Fruit fly (Drosophila melanogaster) whole organism, prepupa: ENCODE data around the gene CG7065.

Experiments
- Blimp-1 ChIP-seq: fragments of 200-800 bp; sonication (Bioruptor generic); optimal IDR thresholded peaks from 3 replicates; lab custom pipeline; 2017; ENCODE audit warnings: missing biosample characterization, missing genetic modification characterization, mild to moderate bottlenecking, moderate library complexity, missing genetic modification reagents
- CG10631 ChIP-seq: fragments of 200-800 bp; sonication (Bioruptor generic); optimal IDR thresholded peaks from 2 replicates; lab custom pipeline; 2016; ENCODE audit warnings: missing biosample characterization, missing genetic modification characterization
- CG10669 ChIP-seq: fragments of 200-800 bp; sonication (Bioruptor generic); optimal IDR thresholded peaks from 3 replicates; lab custom pipeline; 2018; ENCODE audit warnings: missing biosample characterization, mild to moderate bottlenecking, missing genetic modification characterization, moderate library complexity
- CG11294 ChIP-seq: fragments of 200-800 bp; sonication (Bioruptor generic); IDR thresholded peaks from 2 replicates; pipeline ENCODE4 v1.3.6; 2022; ENCODE audit warnings: missing biosample characterization, missing genetic modification characterization
- CG11762 ChIP-seq: fragments of 200-800 bp; sonication (Bioruptor generic); optimal IDR thresholded peaks from 3 replicates; lab custom pipeline; 2016; ENCODE audit warnings: missing biosample characterization, missing genetic modification characterization; ENCODE audit not compliant: insufficient read depth
- CG11902 ChIP-seq: fragments of 200-800 bp; sonication (Bioruptor generic); optimal IDR thresholded peaks from 3 replicates; lab custom pipeline; 2016; ENCODE audit warnings: missing biosample characterization, missing genetic modification characterization
- CG15336 ChIP-seq: fragments of 200-800 bp; sonication (Bioruptor generic); IDR thresholded peaks from 2 replicates; pipeline ENCODE4 v1.3.6; 2022; ENCODE audit warnings: missing biosample characterization, missing genetic modification characterization
- CG16779 ChIP-seq: fragments of 200-800 bp; sonication (Bioruptor generic); optimal IDR thresholded peaks from 3 replicates; lab custom pipeline; 2017; ENCODE audit warnings: missing biosample characterization, mild to moderate bottlenecking, missing genetic modification characterization
- CG3032 ChIP-seq: fragments of 200-800 bp; optimal IDR thresholded peaks from 2 replicates; lab custom pipeline; 2019; ENCODE audit warnings: missing biosample characterization, mild to moderate bottlenecking, missing genetic modification characterization, moderate library complexity
- CG31627 ChIP-seq: fragments of 200-800 bp; sonication (Bioruptor generic); optimal IDR thresholded peaks from 3 replicates; lab custom pipeline; 2016; ENCODE audit warnings: missing biosample characterization, missing genetic modification characterization
- CG32006 ChIP-seq: fragments of 200-800 bp; sonication (Bioruptor generic); optimal IDR thresholded peaks from 3 replicates; lab custom pipeline; 2017; ENCODE audit warnings: missing biosample characterization, mild to moderate bottlenecking, missing genetic modification characterization
- CG34406 ChIP-seq: fragments of 200-800 bp; sonication (Bioruptor generic); optimal IDR thresholded peaks from 3 replicates; lab custom pipeline; 2016; ENCODE audit warnings: missing biosample characterization, missing genetic modification characterization
- CG3919 ChIP-seq: fragments of 200-800 bp; sonication (Bioruptor generic); optimal IDR thresholded peaks from 3 replicates; lab custom pipeline; 2016; ENCODE audit warnings: missing biosample characterization, missing genetic modification characterization
- CG4318 ChIP-seq: fragments of 200-800 bp; sonication (Bioruptor generic); optimal IDR thresholded peaks from 3 replicates; lab custom pipeline; 2017; ENCODE audit warnings: missing biosample characterization, mild to moderate bottlenecking, missing genetic modification characterization
- CG6163 ChIP-seq: fragments of 200-800 bp; sonication (Bioruptor generic); IDR thresholded peaks from 3 replicates; pipeline ENCODE4 v1.3.6; 2022; ENCODE audit warnings: missing biosample characterization, missing genetic modification characterization
- CG6276 ChIP-seq: fragments of 200-800 bp; sonication (Bioruptor generic); optimal IDR thresholded peaks from 2 replicates; lab custom pipeline; 2017; ENCODE audit warnings: missing biosample characterization, mild to moderate bottlenecking, missing genetic modification characterization
- CG6792 ChIP-seq: fragments of 200-800 bp; sonication (Bioruptor generic); optimal IDR thresholded peaks from 3 replicates; lab custom pipeline; 2016; ENCODE audit warnings: missing biosample characterization, missing genetic modification characterization
- CG6808 ChIP-seq: fragments of 200-800 bp; sonication (Bioruptor generic); optimal IDR thresholded peaks from 3 replicates; lab custom pipeline; 2017; ENCODE audit warnings: missing biosample characterization, missing genetic modification characterization, mild to moderate bottlenecking, moderate library complexity, missing genetic modification reagents
- CG6854 ChIP-seq: fragments of 200-800 bp; sonication (Bioruptor generic); optimal IDR thresholded peaks from 2 replicates; lab custom pipeline; 2017; ENCODE audit warnings: missing biosample characterization, mild to moderate bottlenecking, missing genetic modification characterization
- CG7368 ChIP-seq: fragments of 200-800 bp; sonication (Bioruptor generic); optimal IDR thresholded peaks from 3 replicates; lab custom pipeline; 2016; ENCODE audit warnings: missing biosample characterization, missing genetic modification characterization
- CG8119 ChIP-seq: fragments of 200-800 bp; sonication (Bioruptor generic); IDR thresholded peaks from 3 replicates; pipeline ENCODE4 v1.3.6; 2022; ENCODE audit warnings: missing biosample characterization, missing genetic modification characterization
- CG8319 ChIP-seq: fragments of 200-800 bp; sonication (Bioruptor generic); optimal IDR thresholded peaks from 3 replicates; lab custom pipeline; 2016; ENCODE audit warnings: missing biosample characterization, missing genetic modification characterization
- CG9139 ChIP-seq: fragments of 200-800 bp; sonication (Bioruptor generic); optimal IDR thresholded peaks from 3 replicates; lab custom pipeline; 2017; ENCODE audit warnings: missing biosample characterization, mild to moderate bottlenecking, missing genetic modification characterization
- Eip78C ChIP-seq: fragments of 200-800 bp; sonication (Bioruptor generic); peaks from one replicate; lab custom pipeline; 2016; ENCODE audit warnings: missing biosample characterization, missing genetic modification characterization
- Eip93F ChIP-seq: fragments of 200-800 bp; sonication (Bioruptor generic); optimal IDR thresholded peaks from 2 replicates; lab custom pipeline; 2016; ENCODE audit warnings: missing biosample characterization, mild to moderate bottlenecking, missing genetic modification characterization
- Ets21C ChIP-seq: fragments of 200-800 bp; sonication (Bioruptor generic); optimal IDR thresholded peaks from 3 replicates; lab custom pipeline; 2016; ENCODE audit warnings: missing biosample characterization, missing genetic modification characterization
- Ets96B ChIP-seq: fragments of 200-800 bp; optimal IDR thresholded peaks from 2 replicates; lab custom pipeline; 2019; ENCODE audit warnings: missing biosample characterization, mild to moderate bottlenecking, missing genetic modification characterization, moderate library complexity
- Hr38 ChIP-seq: sonication (Bioruptor generic); optimal IDR thresholded peaks from 2 replicates; lab custom pipeline; 2016; ENCODE audit warnings: missing biosample characterization, missing genetic modification characterization
- Hr39 ChIP-seq: fragments of 200-800 bp; sonication (Bioruptor generic); optimal IDR thresholded peaks from 2 replicates; lab custom pipeline; 2016; ENCODE audit warnings: missing biosample characterization, missing genetic modification characterization
- Hr4 ChIP-seq: fragments of 200-800 bp; sonication (Bioruptor generic); optimal IDR thresholded peaks from 3 replicates; lab custom pipeline; 2016; ENCODE audit warnings: missing biosample characterization, missing genetic modification characterization
- Lpt ChIP-seq: fragments of 200-800 bp; sonication (Bioruptor generic); optimal IDR thresholded peaks from 3 replicates; lab custom pipeline; 2016; ENCODE audit warnings: missing biosample characterization, missing genetic modification characterization
- Met ChIP-seq: fragments of 200-800 bp; sonication (Bioruptor generic); optimal IDR thresholded peaks from 3 replicates; lab custom pipeline; 2016; ENCODE audit warnings: missing biosample characterization, missing genetic modification characterization
- Smox ChIP-seq: fragments of 200-800 bp; sonication (Bioruptor generic); optimal IDR thresholded peaks from 3 replicates; lab custom pipeline; 2016; ENCODE audit warnings: missing biosample characterization, missing genetic modification characterization
- Sox102F ChIP-seq: fragments of 200-800 bp; sonication (Bioruptor generic); optimal IDR thresholded peaks from 2 replicates; lab custom pipeline; 2016; ENCODE audit warnings: missing biosample characterization, mild to moderate bottlenecking, missing genetic modification characterization
- Sox15 ChIP-seq: fragments of 200-800 bp; sonication (Bioruptor generic); optimal IDR thresholded peaks from 3 replicates; lab custom pipeline; 2016; ENCODE audit warnings: missing biosample characterization, missing genetic modification characterization
- achi ChIP-seq: fragments of 200-800 bp; sonication (Bioruptor generic); optimal IDR thresholded peaks from 3 replicates; lab custom pipeline; 2016; ENCODE audit warnings: missing biosample characterization, missing genetic modification characterization
- acj6 ChIP-seq: fragments of 200-800 bp; sonication (Bioruptor generic); optimal IDR thresholded peaks from 3 replicates; lab custom pipeline; 2016; ENCODE audit warnings: missing biosample characterization, missing genetic modification characterization
- cyc ChIP-seq: fragments of 200-800 bp; sonication (Bioruptor generic); optimal IDR thresholded peaks from 3 replicates; lab custom pipeline; 2016; ENCODE audit warnings: missing biosample characterization, missing genetic modification characterization
- dac ChIP-seq: fragments of 200-800 bp; sonication (Bioruptor generic); optimal IDR thresholded peaks from 2 replicates; lab custom pipeline; 2017; ENCODE audit warnings: missing biosample characterization, mild to moderate bottlenecking, missing genetic modification characterization
- dsx ChIP-seq: fragments of 200-800 bp; optimal IDR thresholded peaks from 3 replicates; lab custom pipeline; 2019; ENCODE audit warnings: missing biosample characterization, mild to moderate bottlenecking, missing genetic modification characterization, moderate library complexity; ENCODE audit not compliant: poor library complexity, severe bottlenecking
- eg ChIP-seq: fragments of 200-800 bp; sonication (Bioruptor generic); IDR thresholded peaks from 3 replicates; pipeline ENCODE4 v1.3.6; 2022; ENCODE audit warnings: missing biosample characterization, missing genetic modification characterization
- fd59A ChIP-seq: fragments of 200-800 bp; sonication (Bioruptor generic); optimal IDR thresholded peaks from 2 replicates; lab custom pipeline; 2017; ENCODE audit warnings: missing biosample characterization, mild to moderate bottlenecking, missing genetic modification characterization, missing genetic modification reagents
- fd85E ChIP-seq: fragments of 200-800 bp; sonication (Bioruptor generic); optimal IDR thresholded peaks from 3 replicates; lab custom pipeline; 2016; ENCODE audit warnings: missing biosample characterization, missing genetic modification characterization
- fkh ChIP-seq: fragments of 200-800 bp; sonication (Bioruptor generic); optimal IDR thresholded peaks from 3 replicates; lab custom pipeline; 2017; ENCODE audit warnings: missing biosample characterization, mild to moderate bottlenecking, missing genetic modification characterization, moderate library complexity
- lz ChIP-seq: fragments of 200-800 bp; sonication (Bioruptor generic); optimal IDR thresholded peaks from 3 replicates; lab custom pipeline; 2016; ENCODE audit warnings: missing biosample characterization, missing genetic modification characterization
- net ChIP-seq: fragments of 200-800 bp; sonication (Bioruptor generic); optimal IDR thresholded peaks from 3 replicates; lab custom pipeline; 2016; ENCODE audit warnings: missing biosample characterization, missing genetic modification characterization
- pdm3 ChIP-seq: fragments of 200-800 bp; sonication (Bioruptor generic); optimal IDR thresholded peaks from 3 replicates; lab custom pipeline; 2016; ENCODE audit warnings: missing biosample characterization, missing genetic modification characterization
- salr ChIP-seq, 2 experiments: fragments of 200-800 bp; sonication (Bioruptor generic); optimal IDR thresholded peaks; 3 replicates each; lab custom pipeline; 2016 to 2018; ENCODE audit warnings: missing biosample characterization in 2 of 2, missing genetic modification characterization in 2 of 2, mild to moderate bottlenecking in 1 of 2
- ss ChIP-seq, 2 experiments: fragments of 200-800 bp; sonication (Bioruptor generic); optimal IDR thresholded peaks; 2 replicates in 1 of 2; 3 replicates in 1 of 2; lab custom pipeline; 2017 to 2018; ENCODE audit warnings: mild to moderate bottlenecking in 2 of 2, missing biosample characterization in 2 of 2, missing genetic modification characterization in 2 of 2, moderate library complexity in 1 of 2
- svp ChIP-seq: fragments of 200-800 bp; sonication (Bioruptor generic); peaks from one replicate; lab custom pipeline; 2016; ENCODE audit warnings: missing biosample characterization, missing genetic modification characterization
- topi ChIP-seq: fragments of 200-800 bp; sonication (Bioruptor generic); optimal IDR thresholded peaks from 3 replicates; lab custom pipeline; 2016; ENCODE audit warnings: missing biosample characterization, missing genetic modification characterization
- vri ChIP-seq: fragments of 200-800 bp; sonication (Bioruptor generic); optimal IDR thresholded peaks from 3 replicates; lab custom pipeline; 2016; ENCODE audit warnings: missing biosample characterization, mild to moderate bottlenecking, missing genetic modification characterization

Gene CG7065

dm6 chrX:9141219-9141618 is 1.1 kb upstream of the CG7065 start:
- peak; percentile 64 for TF ChIP-seq CG31627 (GFP tag; lab: Kevin White, UChicago)
- peak; percentile 63 for TF ChIP-seq CG11902 (GFP tag; lab: Kevin White, UChicago)
- peak; percentile 71 for TF ChIP-seq fd59A (GFP tag; lab: Kevin White, UChicago)
- TF ChIP-seq eg (GFP tag; lab: Robert Waterston, UW), result peak; percentile 91
- peak; percentile 67 for TF ChIP-seq CG6792 (GFP tag; lab: Kevin White, UChicago)
- no peak for TF ChIP-seq CG10631 (GFP tag; lab: Kevin White, UChicago)
- TF ChIP-seq Blimp-1 (GFP tag; lab: Kevin White, UChicago), result peak; percentile 34
- no peak for TF ChIP-seq CG16779
- TF ChIP-seq Lpt (GFP tag; lab: Kevin White, UChicago), result peak; percentile 56
- peak; percentile 50 for TF ChIP-seq CG34406 (GFP tag; lab: Kevin White, UChicago)
- peak; percentile 33 for TF ChIP-seq CG11762 (GFP tag; lab: Kevin White, UChicago)
- peak; percentile 85 for TF ChIP-seq CG10669 (GFP tag; lab: Kevin White, UChicago)
- TF ChIP-seq Sox15 (GFP tag; lab: Kevin White, UChicago), result peak; percentile 38
- TF ChIP-seq achi (GFP tag; lab: Kevin White, UChicago), result peak; percentile 71
- TF ChIP-seq Smox (GFP tag; lab: Kevin White, UChicago), result peak; percentile 57
- peak; percentile 96 for TF ChIP-seq Eip78C
- TF ChIP-seq CG32006 (GFP tag; lab: Kevin White, UChicago), result no peak
- peak; percentile 56 for TF ChIP-seq Ets21C (GFP tag; lab: Kevin White, UChicago)
- TF ChIP-seq net, result peak; percentile 74
- TF ChIP-seq Hr39 (GFP tag; lab: Kevin White, UChicago), result peak; percentile 73
- no peak for TF ChIP-seq Eip93F (GFP tag; lab: Kevin White, UChicago)
- TF ChIP-seq CG3032 (tag; lab: Kevin White, UChicago), result peak; percentile 77
- TF ChIP-seq ss (GFP tag; optimal IDR thresholded peaks at IDR 0.05; lab: Kevin White, UChicago), result peak; percentile 74 to 85
- peak; percentile 82 for TF ChIP-seq CG3919 (GFP tag; lab: Kevin White, UChicago)
- TF ChIP-seq salr (GFP tag; optimal IDR thresholded peaks at IDR 0.05; lab: Kevin White, UChicago), result peak; percentile 26 to 69
- no peak for TF ChIP-seq Hr38 (GFP tag; lab: Kevin White, UChicago)
- peak; percentile 73 for TF ChIP-seq cyc
- peak; percentile 68 for TF ChIP-seq Hr4 (GFP tag; lab: Kevin White, UChicago)
- peak; percentile 77 for TF ChIP-seq CG11294
- TF ChIP-seq dac, result peak; percentile 14
- TF ChIP-seq CG6276, result no peak
- peak; percentile 70 for TF ChIP-seq Ets96B
- peak; percentile 63 for TF ChIP-seq lz (GFP tag; lab: Kevin White, UChicago)
- TF ChIP-seq Met, result no peak
- TF ChIP-seq Sox102F (GFP tag; lab: Kevin White, UChicago), result peak; percentile 59
- no peak for TF ChIP-seq fd85E (GFP tag; lab: Kevin White, UChicago)
- TF ChIP-seq acj6 (GFP tag; lab: Kevin White, UChicago), result peak; percentile 72
- TF ChIP-seq svp (GFP tag; lab: Kevin White, UChicago), result no peak
- peak; percentile 85 for TF ChIP-seq CG6808 (GFP tag; lab: Kevin White, UChicago)
- TF ChIP-seq topi (GFP tag; lab: Kevin White, UChicago), result peak; percentile 65
- TF ChIP-seq CG6163 (GFP tag; lab: Robert Waterston, UW), result peak; percentile 90
- peak; percentile 75 for TF ChIP-seq dsx (GFP tag; lab: Kevin White, UChicago)
- peak; percentile 23 for TF ChIP-seq vri (GFP tag; lab: Kevin White, UChicago)
- peak; percentile 81 for TF ChIP-seq CG8119 (GFP tag; lab: Robert Waterston, UW)
- TF ChIP-seq CG4318, result no peak
- TF ChIP-seq CG9139 (GFP tag; lab: Kevin White, UChicago), result peak; percentile 78
- no peak for TF ChIP-seq CG6854 (GFP tag; lab: Kevin White, UChicago)
- TF ChIP-seq pdm3 (GFP tag; lab: Kevin White, UChicago), result peak; percentile 82
- TF ChIP-seq CG15336 (GFP tag; lab: Robert Waterston, UW), result peak; percentile 72
- peak; percentile 80 for TF ChIP-seq CG7368 (GFP tag; lab: Kevin White, UChicago)
- no peak for TF ChIP-seq CG8319 (GFP tag; lab: Kevin White, UChicago)
- no peak for TF ChIP-seq fkh
